Worm (Caenorhabditis elegans) whole organism, midembryonic: ENCODE measurements around the gene F08H9.2.

Experiments used
- T22C8.4 ChIP-seq: fragments of 200-800 bp; sonication (Bioruptor generic); IDR thresholded peaks from 2 replicates; pipeline ENCODE4 v1.3.6; 2022; ENCODE audit warnings: missing genetic modification characterization, missing compliant biosample characterization
- cog-1 ChIP-seq: sonication (generic microtip); optimal IDR thresholded peaks from 2 replicates; lab custom pipeline; 2016; ENCODE audit warnings: missing genetic modification characterization, missing compliant biosample characterization
- flt-1 ChIP-seq: fragments of 200-800 bp; sonication (Bioruptor generic); IDR thresholded peaks from 2 replicates; pipeline ENCODE4 v1.3.6; 2022; ENCODE audit warnings: missing genetic modification characterization, missing compliant biosample characterization
- klf-2 ChIP-seq: fragments of 200-800 bp; sonication (Bioruptor generic); conservative IDR thresholded peaks from 2 replicates; pipeline ENCODE4 v1.3.6; 2022; ENCODE audit warnings: missing genetic modification reagents, missing genetic modification characterization, missing compliant biosample characterization
- med-1 ChIP-seq: sonication (generic microtip); optimal IDR thresholded peaks from 2 replicates; lab custom pipeline; 2017; ENCODE audit warnings: missing genetic modification characterization, mild to moderate bottlenecking, missing compliant biosample characterization, antibody characterized with exemption, missing genetic modification reagents; ENCODE audit not compliant: insufficient read depth
- ref-1 ChIP-seq: fragments of 200-800 bp; sonication (Bioruptor generic); conservative IDR thresholded peaks from 2 replicates; pipeline ENCODE4 v1.3.6; 2022; ENCODE audit warnings: missing genetic modification reagents, missing genetic modification characterization, missing compliant biosample characterization
- tab-1 ChIP-seq: fragments of 200-800 bp; sonication (Bioruptor generic); IDR thresholded peaks from 2 replicates; pipeline ENCODE4 v1.3.6; 2022; ENCODE audit warnings: missing genetic modification characterization, missing compliant biosample characterization
- ztf-23 ChIP-seq: fragments of 200-800 bp; sonication (Bioruptor generic); IDR thresholded peaks from 2 replicates; pipeline ENCODE4 v1.3.6; 2022; ENCODE audit warnings: missing genetic modification reagents, missing genetic modification characterization, missing compliant biosample characterization
- ztf-29 ChIP-seq: fragments of 200-800 bp; sonication (Bioruptor generic); IDR thresholded peaks from 2 replicates; pipeline ENCODE4 v1.3.6; 2022; ENCODE audit warnings: missing genetic modification reagents, missing genetic modification characterization, missing compliant biosample characterization

Gene F08H9.2

ce11 chrV:14474099-14474498 is 13.6 kb downstream of the F08H9.2 start, which contains the start of gene clec-56:
clec-56 (plus strand) TSS chrV:14474399.
- no peak for TF ChIP-seq cog-1
- no peak for TF ChIP-seq med-1 (GFP tag; lab: Kevin White, UChicago)
- no peak for TF ChIP-seq ztf-23 (GFP tag; lab: Robert Waterston, UW)
- no peak for TF ChIP-seq flt-1 (GFP tag; lab: Robert Waterston, UW)
- TF ChIP-seq T22C8.4 (GFP tag; lab: Robert Waterston, UW) = no peak
- no peak for TF ChIP-seq ztf-29 (GFP tag; lab: Robert Waterston, UW)
- TF ChIP-seq klf-2 (GFP tag; lab: Robert Waterston, UW) = no peak
- TF ChIP-seq ref-1 (GFP tag; lab: Robert Waterston, UW) = no peak
- TF ChIP-seq tab-1 (GFP tag; lab: Robert Waterston, UW) = no peak

ce11 chrV:14476680-14477079 is 16.2 kb downstream of the F08H9.2 start, which contains the start of gene clec-54:
clec-54 (plus strand) TSS chrV:14476903.
- TF ChIP-seq tab-1 (GFP tag; lab: Robert Waterston, UW) (no peak), ztf-29 (GFP tag; lab: Robert Waterston, UW) (no peak), med-1 (GFP tag; lab: Kevin White, UChicago) (no peak), klf-2 (GFP tag; lab: Robert Waterston, UW) (no peak), flt-1 (GFP tag; lab: Robert Waterston, UW) (no peak), T22C8.4 (GFP tag; lab: Robert Waterston, UW) (no peak), ztf-23 (GFP tag; lab: Robert Waterston, UW) (no peak), cog-1 (no peak), ref-1 (GFP tag; lab: Robert Waterston, UW) (no peak)

DNA sequence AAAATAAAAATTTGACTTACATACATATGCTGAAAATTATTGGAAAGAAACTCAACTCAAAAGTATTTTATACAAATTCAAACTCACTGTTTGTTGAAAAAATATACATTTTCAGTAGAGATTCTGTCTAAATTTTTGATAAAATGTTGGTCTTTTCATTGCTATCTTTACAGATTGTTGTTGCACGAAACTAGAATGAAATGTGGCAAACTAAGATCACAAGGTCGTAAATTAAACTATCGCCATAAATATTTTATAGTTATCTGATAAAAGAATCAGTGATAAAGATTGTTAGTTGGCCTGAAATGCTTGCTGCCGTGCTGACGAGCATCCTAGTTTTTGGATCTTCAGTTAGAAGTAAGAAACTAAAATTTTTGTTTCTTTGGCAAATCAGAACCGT is 18.5 kb downstream of the F08H9.2 start, which contains the start of gene clec-55:
Gene clec-55, plus strand, starts transcription at position 301 of the 400 bp plus-strand sequence.
- no peak for TF ChIP-seq med-1 (GFP tag; lab: Kevin White, UChicago)
- no peak for TF ChIP-seq cog-1
- no peak for TF ChIP-seq klf-2 (GFP tag; lab: Robert Waterston, UW)
- no peak for TF ChIP-seq ztf-29 (GFP tag; lab: Robert Waterston, UW)
- no peak for TF ChIP-seq T22C8.4 (GFP tag; lab: Robert Waterston, UW)
- no peak for TF ChIP-seq tab-1 (GFP tag; lab: Robert Waterston, UW)
- no peak for TF ChIP-seq flt-1 (GFP tag; lab: Robert Waterston, UW)
- TF ChIP-seq ztf-23 (GFP tag; lab: Robert Waterston, UW) = no peak
- no peak for TF ChIP-seq ref-1 (GFP tag; lab: Robert Waterston, UW)

ce11 chrV:14480533-14480932 is 20.1 kb downstream of the F08H9.2 start:
- TF ChIP-seq ztf-29 (GFP tag; lab: Robert Waterston, UW) (no peak), med-1 (GFP tag; lab: Kevin White, UChicago) (no peak), klf-2 (GFP tag; lab: Robert Waterston, UW) (no peak), ztf-23 (GFP tag; lab: Robert Waterston, UW) (no peak), cog-1 (no peak), T22C8.4 (GFP tag; lab: Robert Waterston, UW) (no peak), flt-1 (GFP tag; lab: Robert Waterston, UW) (no peak)

DNA sequence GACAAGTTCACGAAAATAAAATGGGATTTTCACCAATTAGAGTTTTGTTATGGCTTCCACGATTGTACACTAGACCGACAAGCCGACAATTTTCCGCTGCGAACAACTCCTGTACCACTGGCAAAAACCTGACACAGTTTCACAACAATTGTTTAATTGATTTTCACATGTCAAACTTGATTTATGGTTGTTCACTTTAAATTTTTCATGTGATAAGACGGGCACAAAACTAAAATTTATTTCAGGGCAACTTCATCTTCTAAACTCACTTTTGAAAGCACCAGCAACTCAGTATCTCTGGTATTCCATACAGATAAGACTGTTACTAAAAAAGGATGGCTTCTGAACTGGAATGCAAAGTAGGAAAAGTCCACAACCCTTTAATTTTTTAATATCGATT is 20.9 kb downstream of the F08H9.2 start, which contains the start of gene R02D5.7:
Gene R02D5.7, minus strand, starts transcription at position 101 of the 400 bp plus-strand sequence.
- TF ChIP-seq ztf-23 (GFP tag; lab: Robert Waterston, UW) = no peak
- TF ChIP-seq tab-1 (GFP tag; lab: Robert Waterston, UW) = no peak
- no peak for TF ChIP-seq ref-1 (GFP tag; lab: Robert Waterston, UW)
- TF ChIP-seq med-1 (GFP tag; lab: Kevin White, UChicago) = no peak
- no peak for TF ChIP-seq klf-2 (GFP tag; lab: Robert Waterston, UW)
- TF ChIP-seq flt-1 (GFP tag; lab: Robert Waterston, UW) = no peak
- TF ChIP-seq ztf-29 (GFP tag; lab: Robert Waterston, UW) = no peak
- TF ChIP-seq cog-1 = no peak
- TF ChIP-seq T22C8.4 (GFP tag; lab: Robert Waterston, UW) = no peak

ce11 chrV:14481987-14482386 is 21.5 kb downstream of the F08H9.2 start, which contains the start of gene R02D5.10:
R02D5.10 (plus strand) TSS chrV:14482287.
- TF ChIP-seq ztf-23 (GFP tag; lab: Robert Waterston, UW) = no peak
- no peak for TF ChIP-seq ztf-29 (GFP tag; lab: Robert Waterston, UW)
- no peak for TF ChIP-seq cog-1
- TF ChIP-seq T22C8.4 (GFP tag; lab: Robert Waterston, UW) = no peak
- no peak for TF ChIP-seq flt-1 (GFP tag; lab: Robert Waterston, UW)
- no peak for TF ChIP-seq klf-2 (GFP tag; lab: Robert Waterston, UW)
- TF ChIP-seq med-1 (GFP tag; lab: Kevin White, UChicago) = no peak
- no peak for TF ChIP-seq ref-1 (GFP tag; lab: Robert Waterston, UW)
- no peak for TF ChIP-seq tab-1 (GFP tag; lab: Robert Waterston, UW)

ce11 chrV:14482728-14483210 is 22.3 kb downstream of the F08H9.2 start, which contains the start of gene R02D5.3:
R02D5.3 (plus strand) TSS chrV:14483160.
- TF ChIP-seq tab-1 (GFP tag; lab: Robert Waterston, UW) (no peak), ref-1 (GFP tag; lab: Robert Waterston, UW) (no peak), T22C8.4 (GFP tag; lab: Robert Waterston, UW) (no peak), cog-1 (no peak), med-1 (GFP tag; lab: Kevin White, UChicago) (no peak), flt-1 (GFP tag; lab: Robert Waterston, UW) (no peak), klf-2 (GFP tag; lab: Robert Waterston, UW) (no peak), ztf-23 (GFP tag; lab: Robert Waterston, UW) (no peak), ztf-29 (GFP tag; lab: Robert Waterston, UW) (no peak)

ce11 chrV:14484582-14484981 is 24.1 kb downstream of the F08H9.2 start, which contains the start of gene R02D5.4:
R02D5.4 (minus strand) TSS chrV:14484682.
- TF ChIP-seq klf-2 (GFP tag; lab: Robert Waterston, UW) = no peak
- TF ChIP-seq ztf-23 (GFP tag; lab: Robert Waterston, UW) = no peak
- no peak for TF ChIP-seq cog-1

ce11 chrV:14491097-14491496 is 30.6 kb downstream of the F08H9.2 start:
- TF ChIP-seq klf-2 (GFP tag; lab: Robert Waterston, UW) = no peak
- TF ChIP-seq flt-1 (GFP tag; lab: Robert Waterston, UW) = no peak
- TF ChIP-seq cog-1 = no peak
- TF ChIP-seq tab-1 (GFP tag; lab: Robert Waterston, UW) = no peak
- no peak for TF ChIP-seq med-1 (GFP tag; lab: Kevin White, UChicago)
- no peak for TF ChIP-seq ref-1 (GFP tag; lab: Robert Waterston, UW)
- no peak for TF ChIP-seq T22C8.4 (GFP tag; lab: Robert Waterston, UW)
- no peak for TF ChIP-seq ztf-29 (GFP tag; lab: Robert Waterston, UW)
- TF ChIP-seq ztf-23 (GFP tag; lab: Robert Waterston, UW) = no peak
